Fruit fly (Drosophila melanogaster) whole organism, embryonic: ENCODE results near the gene Rtnl1.

ENCODE experiments used
- Asciz ChIP-seq: fragments of 200-800 bp; sonication (Bioruptor generic); optimal IDR thresholded peaks from 2 replicates; lab custom pipeline; 2017; ENCODE audit warnings: missing biosample characterization, mild to moderate bottlenecking, missing genetic modification characterization, missing genetic modification reagents
- Atf-2 ChIP-seq: fragments of 200-800 bp; sonication (Bioruptor generic); optimal IDR thresholded peaks from 2 replicates; lab custom pipeline; 2016; ENCODE audit warnings: missing biosample characterization, missing genetic modification characterization
- Bgb ChIP-seq: fragments of 200-800 bp; sonication (Bioruptor generic); IDR thresholded peaks from 2 replicates; pipeline ENCODE4 v1.3.6; 2022; ENCODE audit warnings: missing biosample characterization, missing genetic modification characterization; ENCODE audit not compliant: partially characterized antibody
- CG10147 ChIP-seq: fragments of 200-800 bp; sonication (Bioruptor generic); optimal IDR thresholded peaks from 2 replicates; lab custom pipeline; 2019; ENCODE audit warnings: missing biosample characterization, mild to moderate bottlenecking, missing genetic modification characterization, moderate library complexity
- CG10431 ChIP-seq: fragments of 200-800 bp; sonication (Bioruptor generic); optimal IDR thresholded peaks from 3 replicates; lab custom pipeline; 2018; ENCODE audit warnings: missing biosample characterization, mild to moderate bottlenecking, missing genetic modification characterization
- CG12219 ChIP-seq: fragments of 200-800 bp; sonication (Bioruptor generic); optimal IDR thresholded peaks from 3 replicates; lab custom pipeline; 2018; ENCODE audit warnings: missing biosample characterization, mild to moderate bottlenecking, missing genetic modification characterization
- CG13287 ChIP-seq: fragments of 200-800 bp; sonication (Bioruptor generic); IDR thresholded peaks from 2 replicates; pipeline ENCODE4 v1.3.6; 2022; ENCODE audit warnings: missing biosample characterization, missing genetic modification characterization; ENCODE audit not compliant: partially characterized antibody
- CG14667 ChIP-seq: fragments of 200-800 bp; sonication (Bioruptor generic); IDR thresholded peaks from 2 replicates; pipeline ENCODE4 v1.3.6; 2022; ENCODE audit warnings: missing biosample characterization, missing genetic modification characterization
- CG14860 ChIP-seq: fragments of 200-800 bp; sonication (Bioruptor generic); IDR thresholded peaks from 3 replicates; pipeline ENCODE4 v1.3.6; 2022; ENCODE audit warnings: missing biosample characterization, missing genetic modification characterization; ENCODE audit not compliant: partially characterized antibody
- CG15479 ChIP-seq: fragments of 200-800 bp; sonication (Bioruptor generic); optimal IDR thresholded peaks from 3 replicates; lab custom pipeline; 2019; ENCODE audit warnings: missing biosample characterization, mild to moderate bottlenecking, missing genetic modification characterization, moderate library complexity
- CG1647 ChIP-seq: fragments of 200-800 bp; sonication (Bioruptor generic); optimal IDR thresholded peaks from 3 replicates; lab custom pipeline; 2016; ENCODE audit warnings: missing biosample characterization, missing genetic modification characterization
- CG17802 ChIP-seq: fragments of 200-800 bp; sonication (Bioruptor generic); optimal IDR thresholded peaks from 2 replicates; lab custom pipeline; 2018; ENCODE audit warnings: missing biosample characterization, mild to moderate bottlenecking, missing genetic modification characterization, moderate library complexity
- CG18011 ChIP-seq: fragments of 200-800 bp; sonication (Bioruptor generic); optimal IDR thresholded peaks from 2 replicates; lab custom pipeline; 2017; ENCODE audit warnings: missing biosample characterization, missing genetic modification characterization, mild to moderate bottlenecking, moderate library complexity, missing genotype
- CG34422 ChIP-seq: fragments of 200-800 bp; sonication (Bioruptor generic); IDR thresholded peaks from 3 replicates; pipeline ENCODE4 v1.3.6; 2022; ENCODE audit warnings: missing biosample characterization, missing genetic modification characterization
- CG4820 ChIP-seq: fragments of 200-800 bp; sonication (Bioruptor generic); optimal IDR thresholded peaks from 3 replicates; lab custom pipeline; 2016; ENCODE audit warnings: missing biosample characterization, missing genetic modification characterization
- CG5953 ChIP-seq: fragments of 200-800 bp; sonication (Bioruptor generic); IDR thresholded peaks from 2 replicates; pipeline ENCODE4 v1.3.6; 2022; ENCODE audit warnings: missing biosample characterization, missing genetic modification characterization
- CG6683 ChIP-seq: fragments of 200-800 bp; sonication (Bioruptor generic); optimal IDR thresholded peaks from 2 replicates; lab custom pipeline; 2017; ENCODE audit warnings: missing biosample characterization, mild to moderate bottlenecking, missing genetic modification characterization, missing genetic modification reagents
- Camta ChIP-seq: fragments of 200-800 bp; sonication (Bioruptor generic); optimal IDR thresholded peaks from 2 replicates; lab custom pipeline; 2016; ENCODE audit warnings: missing biosample characterization, missing genetic modification characterization
- CoRest ChIP-seq: fragments of 200-800 bp; sonication (Bioruptor generic); optimal IDR thresholded peaks from 3 replicates; lab custom pipeline; 2018; ENCODE audit warnings: missing biosample characterization, mild to moderate bottlenecking, missing genetic modification characterization, moderate library complexity
- E2f2 ChIP-seq: fragments of 200-800 bp; sonication (Bioruptor generic); IDR thresholded peaks from 2 replicates; pipeline ENCODE4 v1.3.6; 2022; ENCODE audit warnings: missing biosample characterization, missing genetic modification characterization
- Kr ChIP-seq: fragments of 200-800 bp; sonication (Bioruptor generic); optimal IDR thresholded peaks from 2 replicates; lab custom pipeline; 2017; ENCODE audit warnings: missing biosample characterization, mild to moderate bottlenecking, missing genetic modification characterization
- Lim3 ChIP-seq: fragments of 200-800 bp; sonication (Bioruptor generic); IDR thresholded peaks from 2 replicates; pipeline ENCODE4 v1.3.6; 2022; ENCODE audit warnings: missing biosample characterization, missing genetic modification characterization
- MBD-R2 ChIP-seq: fragments of 200-800 bp; sonication (Bioruptor generic); IDR thresholded peaks from 2 replicates; pipeline ENCODE4 v1.3.6; 2022; ENCODE audit warnings: missing biosample characterization, missing genetic modification characterization
- Oli ChIP-seq: fragments of 200-800 bp; sonication (Bioruptor generic); optimal IDR thresholded peaks from 2 replicates; lab custom pipeline; 2018; ENCODE audit warnings: missing biosample characterization, mild to moderate bottlenecking, missing genetic modification characterization, moderate library complexity
- Scr ChIP-seq: fragments of 200-800 bp; sonication (Bioruptor generic); IDR thresholded peaks from 2 replicates; pipeline ENCODE4 v1.3.6; 2022; ENCODE audit warnings: missing biosample characterization, missing genetic modification characterization; ENCODE audit not compliant: partially characterized antibody
- Sox100B ChIP-seq: fragments of 200-800 bp; sonication (Bioruptor generic); optimal IDR thresholded peaks from 3 replicates; lab custom pipeline; 2018; ENCODE audit warnings: missing biosample characterization, mild to moderate bottlenecking, missing genetic modification characterization
- Sry-β ChIP-seq: fragments of 200-800 bp; sonication (Bioruptor generic); optimal IDR thresholded peaks from 2 replicates; lab custom pipeline; 2018; ENCODE audit warnings: missing biosample characterization, mild to moderate bottlenecking, missing genetic modification characterization, moderate library complexity
- abd-A ChIP-seq: fragments of 200-800 bp; sonication (Bioruptor generic); optimal IDR thresholded peaks from 3 replicates; lab custom pipeline; 2019; ENCODE audit warnings: missing biosample characterization, mild to moderate bottlenecking, missing genetic modification characterization, moderate library complexity
- amos ChIP-seq: fragments of 200-800 bp; sonication (Bioruptor generic); IDR thresholded peaks from 2 replicates; pipeline ENCODE4 v1.3.6; 2022; ENCODE audit warnings: missing biosample characterization, missing genetic modification characterization; ENCODE audit not compliant: partially characterized antibody
- aop ChIP-seq: fragments of 200-800 bp; sonication (Bioruptor generic); IDR thresholded peaks from 2 replicates; pipeline ENCODE4 v1.3.6; 2022; ENCODE audit warnings: missing biosample characterization, missing genetic modification characterization
- bcd ChIP-seq: fragments of 200-800 bp; sonication (Bioruptor generic); optimal IDR thresholded peaks from 2 replicates; lab custom pipeline; 2017; ENCODE audit warnings: missing biosample characterization, mild to moderate bottlenecking, missing genetic modification characterization
- chinmo ChIP-seq: fragments of 200-800 bp; sonication (Bioruptor generic); IDR thresholded peaks from 4 replicates; pipeline ENCODE4 v1.3.6; 2022; ENCODE audit warnings: missing biosample characterization, missing genetic modification characterization; ENCODE audit not compliant: partially characterized antibody
- chm ChIP-seq: fragments of 200-800 bp; sonication (Bioruptor generic); IDR thresholded peaks from 2 replicates; pipeline ENCODE4 v1.3.6; 2022; ENCODE audit warnings: missing biosample characterization, missing genetic modification characterization
- dpn ChIP-seq, 2 experiments: fragments of 200-800 bp; sonication (Bioruptor generic); optimal IDR thresholded peaks; 3 replicates each; lab custom pipeline; 2016; ENCODE audit warnings: missing biosample characterization in 2 of 2, missing genetic modification characterization in 2 of 2
- exex ChIP-seq: fragments of 200-800 bp; sonication (Bioruptor generic); optimal IDR thresholded peaks from 4 replicates; lab custom pipeline; 2018; ENCODE audit warnings: missing biosample characterization, mild to moderate bottlenecking, missing genetic modification characterization, moderate library complexity
- gem ChIP-seq: fragments of 200-800 bp; sonication (Bioruptor generic); optimal IDR thresholded peaks from 2 replicates; lab custom pipeline; 2019; ENCODE audit warnings: missing biosample characterization, mild to moderate bottlenecking, missing genetic modification characterization, moderate library complexity
- grau ChIP-seq: fragments of 200-800 bp; optimal IDR thresholded peaks from 3 replicates; lab custom pipeline; 2019; ENCODE audit warnings: missing biosample characterization, mild to moderate bottlenecking, missing genetic modification characterization, moderate library complexity
- kay ChIP-seq: fragments of 200-800 bp; sonication (Bioruptor generic); optimal IDR thresholded peaks from 2 replicates; lab custom pipeline; 2016; ENCODE audit warnings: missing biosample characterization, missing genetic modification characterization
- mld ChIP-seq: fragments of 200-800 bp; sonication (Bioruptor generic); IDR thresholded peaks from 3 replicates; pipeline ENCODE4 v1.3.6; 2022; ENCODE audit warnings: missing biosample characterization, missing genetic modification characterization; ENCODE audit not compliant: partially characterized antibody
- nerfin-2 ChIP-seq: fragments of 200-800 bp; sonication (Bioruptor generic); IDR thresholded peaks from 2 replicates; pipeline ENCODE4 v1.3.6; 2022; ENCODE audit warnings: missing biosample characterization, missing genetic modification characterization; ENCODE audit not compliant: partially characterized antibody
- nom ChIP-seq: fragments of 200-800 bp; sonication (Bioruptor generic); optimal IDR thresholded peaks from 2 replicates; lab custom pipeline; 2017; ENCODE audit warnings: missing biosample characterization, missing genetic modification characterization, mild to moderate bottlenecking, moderate library complexity, missing genetic modification reagents
- pzg ChIP-seq: fragments of 200-800 bp; sonication (Bioruptor generic); optimal IDR thresholded peaks from 3 replicates; lab custom pipeline; 2018; ENCODE audit warnings: missing biosample characterization, mild to moderate bottlenecking, missing genetic modification characterization, moderate library complexity
- ssp ChIP-seq: fragments of 200-800 bp; sonication (Bioruptor generic); IDR thresholded peaks from 2 replicates; pipeline ENCODE4 v1.3.6; 2022; ENCODE audit warnings: missing biosample characterization, missing genetic modification characterization
- sug ChIP-seq: fragments of 200-800 bp; optimal IDR thresholded peaks from 2 replicates; lab custom pipeline; 2019; ENCODE audit warnings: missing biosample characterization, mild to moderate bottlenecking, missing genetic modification characterization, moderate library complexity
- tap ChIP-seq: fragments of 200-800 bp; optimal IDR thresholded peaks from 3 replicates; lab custom pipeline; 2019; ENCODE audit warnings: missing biosample characterization, mild to moderate bottlenecking, missing genetic modification characterization, moderate library complexity
- tin ChIP-seq: fragments of 200-800 bp; sonication (Bioruptor generic); optimal IDR thresholded peaks from 3 replicates; lab custom pipeline; 2016; ENCODE audit warnings: missing biosample characterization, missing genetic modification characterization

Gene Rtnl1

dm6 chr2L:4965420-4965819 is 44.1 kb downstream of the Rtnl1 start, which contains the start of gene CG34125 (continued):
- no peak for TF ChIP-seq tap (tag; lab: Kevin White, UChicago)
- no peak for TF ChIP-seq gem (tag; lab: Kevin White, UChicago)
- 0 out of 3 replicates have a peak, but pooled peaks have one; percentile 8 for TF ChIP-seq CG34422 (GFP tag; lab: Robert Waterston, UW)
- TF ChIP-seq CoRest (tag; lab: Kevin White, UChicago), result no peak
- peak; percentile 16 for TF ChIP-seq Camta
- TF ChIP-seq CG5953 (GFP tag; lab: Robert Waterston, UW), result no peak
- TF ChIP-seq Sox100B, result no peak
- no peak for TF ChIP-seq CG6683 (GFP tag; lab: Kevin White, UChicago)
- peak; percentile 82 for TF ChIP-seq MBD-R2 (GFP tag; lab: Robert Waterston, UW)
- TF ChIP-seq dpn (GFP tag; optimal IDR thresholded peaks at IDR 0.05; lab: Kevin White, UChicago), result no peak
- TF ChIP-seq Scr (GFP tag; lab: Robert Waterston, UW), result no peak
- TF ChIP-seq kay (GFP tag; lab: Kevin White, UChicago), result peak; percentile 97
- TF ChIP-seq Sry-β, result peak; percentile 91
- no peak for TF ChIP-seq CG1647 (GFP tag; lab: Kevin White, UChicago)
- TF ChIP-seq, all 482 proteins: peak for 30

DNA sequence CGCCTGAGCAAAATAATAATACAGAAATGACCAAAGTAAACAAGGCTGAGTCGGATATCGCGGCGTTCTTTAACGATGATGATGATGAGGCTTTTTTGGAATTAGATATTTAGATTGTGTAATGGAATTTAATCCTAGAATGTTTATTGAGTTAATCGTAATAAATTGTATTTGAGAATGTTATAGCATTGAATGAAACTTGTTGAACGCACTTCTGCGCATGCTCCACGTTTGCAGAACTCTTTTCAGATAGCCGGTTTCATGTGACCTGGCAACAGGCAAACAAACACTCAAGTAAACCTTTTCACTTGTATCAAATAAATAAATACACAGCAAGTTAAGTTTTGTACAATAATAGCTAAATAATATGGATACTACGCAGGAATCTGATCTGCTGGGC is 51.4 kb downstream of the Rtnl1 start, which contains the start of gene CG34124:
Gene CG34124, plus strand, starts transcription at position 301 of the 400 bp plus-strand sequence.
- TF ChIP-seq amos (GFP tag; lab: Robert Waterston, UW), result no peak
- no peak for TF ChIP-seq CG13287 (GFP tag; lab: Robert Waterston, UW)
- TF ChIP-seq CG12219, result no peak
- TF ChIP-seq CG10147, result no peak
- TF ChIP-seq CG15479, result no peak
- no peak for TF ChIP-seq aop
- TF ChIP-seq, all 482 proteins: peak for 0

dm6 chr2L:4955094-4955823 is 54.3 kb downstream of the Rtnl1 start, which contains the start of the genes Jon25Bi and Marcal1:
Jon25Bi (minus strand) TSS chr2L:4955144.
Marcal1 (plus strand) TSS chr2L:4955509.
- TF ChIP-seq Bgb (peak; percentile 29; the same call in 1 of the 2 replicates), bcd (GFP tag; lab: Kevin White, UChicago) (no peak), abd-A (tag; lab: Kevin White, UChicago) (no peak), Sry-β (no peak), Lim3 (GFP tag; lab: Robert Waterston, UW) (no peak), CG14860 (GFP tag; lab: Robert Waterston, UW) (no peak), chm (GFP tag; lab: Robert Waterston, UW) (no peak), CG14667 (no peak), nerfin-2 (GFP tag; lab: Robert Waterston, UW) (no peak), tin (GFP tag; lab: Kevin White, UChicago) (no peak), sug (tag; lab: Kevin White, UChicago) (no peak), CG18011 (GFP tag; lab: Kevin White, UChicago) (no peak), CG10431 (no peak), chinmo (GFP tag; lab: Robert Waterston, UW) (0 out of 4 replicates have a peak, but pooled peaks have one; percentile 35), Oli (tag; lab: Kevin White, UChicago) (no peak), Atf-2 (GFP tag; lab: Kevin White, UChicago) (no peak), nom (no peak), CG4820 (GFP tag; lab: Kevin White, UChicago) (no peak), grau (no peak), Asciz (GFP tag; lab: Kevin White, UChicago) (no peak), pzg (GFP tag; lab: Kevin White, UChicago) (peak; percentile 21), CG17802 (no peak), exex (tag; lab: Kevin White, UChicago) (peak; percentile 71), mld (GFP tag; lab: Robert Waterston, UW) (no peak), ssp (no peak), Kr (GFP tag; lab: Kevin White, UChicago) (no peak), E2f2 (peak; percentile 82)
